Fruit fly (Drosophila melanogaster) whole organism, embryonic: ENCODE data around the gene CG8128.
A peak's percentile ranks its signal among the peaks of the same experiment; 100 is the strongest.

ENCODE experiments used
- CG11085 ChIP-seq: fragments of 200-800 bp; sonication (Bioruptor generic); IDR thresholded peaks from 2 replicates; pipeline ENCODE4 v1.3.6; 2022; ENCODE audit warnings: missing biosample characterization, missing genetic modification characterization
- CG15479 ChIP-seq: fragments of 200-800 bp; sonication (Bioruptor generic); optimal IDR thresholded peaks from 3 replicates; lab custom pipeline; 2019; ENCODE audit warnings: missing biosample characterization, mild to moderate bottlenecking, missing genetic modification characterization, moderate library complexity
- CG15601 ChIP-seq: fragments of 200-800 bp; sonication (Bioruptor generic); optimal IDR thresholded peaks from 3 replicates; lab custom pipeline; 2019; ENCODE audit warnings: missing biosample characterization, mild to moderate bottlenecking, missing genetic modification characterization, moderate library complexity
- CG17568 ChIP-seq: fragments of 200-800 bp; sonication (Bioruptor generic); optimal IDR thresholded peaks from 2 replicates; lab custom pipeline; 2018; ENCODE audit warnings: missing biosample characterization, mild to moderate bottlenecking, missing genetic modification characterization, moderate library complexity
- CG1832 ChIP-seq: fragments of 200-800 bp; sonication (Bioruptor generic); optimal IDR thresholded peaks from 2 replicates; lab custom pipeline; 2017; ENCODE audit warnings: missing biosample characterization, mild to moderate bottlenecking, missing genetic modification characterization, inconsistent platforms
- CG18599 ChIP-seq: fragments of 200-800 bp; sonication (Bioruptor generic); optimal IDR thresholded peaks from 3 replicates; lab custom pipeline; 2017; ENCODE audit warnings: missing biosample characterization, missing genetic modification characterization, mild to moderate bottlenecking, moderate library complexity, missing genetic modification reagents
- CG31365 ChIP-seq: fragments of 200-800 bp; sonication (Bioruptor generic); optimal IDR thresholded peaks from 2 replicates; lab custom pipeline; 2018; ENCODE audit warnings: missing biosample characterization, mild to moderate bottlenecking, missing genetic modification characterization
- CG33557 ChIP-seq: fragments of 200-800 bp; sonication (Bioruptor generic); optimal IDR thresholded peaks from 2 replicates; lab custom pipeline; 2019; ENCODE audit warnings: missing biosample characterization, mild to moderate bottlenecking, missing genetic modification characterization, moderate library complexity
- CG3838 ChIP-seq: fragments of 200-800 bp; sonication (Bioruptor generic); optimal IDR thresholded peaks from 3 replicates; lab custom pipeline; 2016; ENCODE audit warnings: missing biosample characterization, missing genetic modification characterization
- CG4424 ChIP-seq: fragments of 200-800 bp; sonication (Bioruptor generic); optimal IDR thresholded peaks from 3 replicates; lab custom pipeline; 2016; ENCODE audit warnings: missing biosample characterization, missing genetic modification characterization
- CG4707 ChIP-seq: fragments of 200-800 bp; sonication (Bioruptor generic); optimal IDR thresholded peaks from 2 replicates; lab custom pipeline; 2018; ENCODE audit warnings: missing biosample characterization, mild to moderate bottlenecking, missing genetic modification characterization, moderate library complexity
- CG6654 ChIP-seq: fragments of 200-800 bp; sonication (Bioruptor generic); optimal IDR thresholded peaks from 2 replicates; lab custom pipeline; 2017; ENCODE audit warnings: missing biosample characterization, mild to moderate bottlenecking, missing genetic modification characterization
- Drgx ChIP-seq: fragments of 200-800 bp; sonication (Bioruptor generic); IDR thresholded peaks from 2 replicates; pipeline ENCODE4 v1.3.6; 2022; ENCODE audit warnings: missing biosample characterization, missing genetic modification characterization
- Elba2 ChIP-seq: fragments of 200-800 bp; sonication (Bioruptor generic); optimal IDR thresholded peaks from 3 replicates; lab custom pipeline; 2016; ENCODE audit warnings: missing biosample characterization, missing genetic modification characterization
- GATAe ChIP-seq: fragments of 200-800 bp; sonication (Bioruptor generic); conservative IDR thresholded peaks from 2 replicates; pipeline ENCODE4 v1.3.6; 2022; ENCODE audit warnings: missing biosample characterization, missing genetic modification characterization
- HLHmδ ChIP-seq: fragments of 200-800 bp; sonication (Bioruptor generic); optimal IDR thresholded peaks from 2 replicates; lab custom pipeline; 2018; ENCODE audit warnings: missing biosample characterization, mild to moderate bottlenecking, missing genetic modification characterization, moderate library complexity
- Jarid2 ChIP-seq: fragments of 200-800 bp; sonication (Bioruptor generic); optimal IDR thresholded peaks from 3 replicates; lab custom pipeline; 2017; ENCODE audit warnings: mild to moderate bottlenecking, missing biosample characterization, missing genetic modification reagents, missing genetic modification characterization
- Lim3 ChIP-seq: fragments of 200-800 bp; sonication (Bioruptor generic); IDR thresholded peaks from 2 replicates; pipeline ENCODE4 v1.3.6; 2022; ENCODE audit warnings: missing biosample characterization, missing genetic modification characterization
- Nf-YA ChIP-seq: fragments of 200-800 bp; sonication (Bioruptor generic); IDR thresholded peaks from 2 replicates; pipeline ENCODE4 v1.3.6; 2022; ENCODE audit warnings: missing biosample characterization, missing genetic modification characterization
- Sry-β ChIP-seq: fragments of 200-800 bp; sonication (Bioruptor generic); optimal IDR thresholded peaks from 2 replicates; lab custom pipeline; 2018; ENCODE audit warnings: missing biosample characterization, mild to moderate bottlenecking, missing genetic modification characterization, moderate library complexity
- Trl ChIP-seq, 3 experiments: fragments of >200 bp in 2 of 3; fragments of 200-800 bp in 1 of 3; sonication (Bioruptor generic) in 1 of 3; optimal IDR thresholded peaks; 2 replicates in 1 of 3; 3 replicates in 2 of 3; lab custom pipeline; 2016 to 2017; ENCODE audit warnings: missing biosample characterization in 1 of 3, missing genetic modification characterization in 1 of 3
- ac ChIP-seq: fragments of 200-800 bp; sonication (Bioruptor generic); optimal IDR thresholded peaks from 3 replicates; lab custom pipeline; 2017; ENCODE audit warnings: missing biosample characterization, mild to moderate bottlenecking, missing genetic modification characterization
- ase ChIP-seq: fragments of 200-800 bp; sonication (Bioruptor generic); IDR thresholded peaks from 3 replicates; pipeline ENCODE4 v1.3.6; 2022; ENCODE audit warnings: missing biosample characterization, missing genetic modification characterization
- cad ChIP-seq: fragments of >200 bp; optimal IDR thresholded peaks from 2 replicates; lab custom pipeline; 2017; ENCODE audit warnings: missing biosample characterization, missing genetic modification characterization
- dmrt11E ChIP-seq: fragments of 200-800 bp; sonication (Bioruptor generic); optimal IDR thresholded peaks from 3 replicates; lab custom pipeline; 2018; ENCODE audit warnings: missing biosample characterization, mild to moderate bottlenecking, missing genetic modification characterization, moderate library complexity
- ewg ChIP-seq: fragments of 200-800 bp; sonication (Bioruptor generic); optimal IDR thresholded peaks from 3 replicates; lab custom pipeline; 2017; ENCODE audit warnings: mild to moderate bottlenecking, missing biosample characterization, missing genetic modification reagents, missing genetic modification characterization
- gfzf ChIP-seq: fragments of 200-800 bp; sonication (Bioruptor generic); optimal IDR thresholded peaks from 2 replicates; lab custom pipeline; 2016; ENCODE audit warnings: missing biosample characterization, mild to moderate bottlenecking, missing genetic modification characterization, moderate library complexity
- nerfin-1 ChIP-seq: fragments of 200-800 bp; sonication (Bioruptor generic); optimal IDR thresholded peaks from 3 replicates; lab custom pipeline; 2019; ENCODE audit warnings: missing biosample characterization, mild to moderate bottlenecking, missing genetic modification characterization, moderate library complexity
- nom ChIP-seq: fragments of 200-800 bp; sonication (Bioruptor generic); optimal IDR thresholded peaks from 2 replicates; lab custom pipeline; 2017; ENCODE audit warnings: missing biosample characterization, missing genetic modification characterization, mild to moderate bottlenecking, moderate library complexity, missing genetic modification reagents
- p53 ChIP-seq: fragments of 200-800 bp; sonication (Bioruptor generic); optimal IDR thresholded peaks from 2 replicates; lab custom pipeline; 2016; ENCODE audit warnings: missing biosample characterization, missing genetic modification characterization
- pan ChIP-seq, 4 experiments: fragments of >200 bp in 3 of 4; fragments of 200-800 bp in 1 of 4; sonication (Bioruptor generic) in 1 of 4; optimal IDR thresholded peaks in 3 of 4; IDR thresholded peaks in 1 of 4; 2 replicates each; pipeline versions ENCODE4 v1.3.6 to Lab custom; 2017 to 2022; ENCODE audit warnings: missing biosample characterization in 2 of 4, missing genetic modification characterization in 2 of 4, mixed read lengths in 1 of 4
- pum ChIP-seq: fragments of 200-800 bp; sonication (Bioruptor generic); optimal IDR thresholded peaks from 2 replicates; lab custom pipeline; 2016; ENCODE audit warnings: missing biosample characterization, missing genetic modification characterization
- salm ChIP-seq: fragments of 200-800 bp; sonication (Bioruptor generic); optimal IDR thresholded peaks from 2 replicates; lab custom pipeline; 2018; ENCODE audit warnings: missing biosample characterization, mild to moderate bottlenecking, missing genetic modification characterization
- sens ChIP-seq: fragments of 200-800 bp; sonication (Bioruptor generic); peaks from one replicate; lab custom pipeline; 2016; ENCODE audit warnings: missing biosample characterization, missing genetic modification characterization
- tll ChIP-seq, 2 experiments: fragments of 200-800 bp in 1 of 2; fragments of >200 bp in 1 of 2; sonication (Bioruptor generic) in 1 of 2; optimal IDR thresholded peaks; 2 replicates each; lab custom pipeline; 2017 to 2019; ENCODE audit warnings: missing biosample characterization in 2 of 2, missing genetic modification characterization in 2 of 2, mild to moderate bottlenecking in 1 of 2, moderate library complexity in 1 of 2
- trh ChIP-seq: fragments of 200-800 bp; sonication (Bioruptor generic); optimal IDR thresholded peaks from 2 replicates; lab custom pipeline; 2016; ENCODE audit warnings: missing biosample characterization, missing genetic modification characterization
- wdn ChIP-seq: fragments of 200-800 bp; sonication (Bioruptor generic); IDR thresholded peaks from 2 replicates; pipeline ENCODE4 v1.3.6; 2022; ENCODE audit warnings: missing biosample characterization, missing genetic modification characterization
- zen ChIP-seq: fragments of 200-800 bp; sonication (Bioruptor generic); optimal IDR thresholded peaks from 3 replicates; lab custom pipeline; 2018; ENCODE audit warnings: missing biosample characterization, mild to moderate bottlenecking, missing genetic modification characterization, moderate library complexity
- zf30C ChIP-seq: fragments of 200-800 bp; sonication (Bioruptor generic); optimal IDR thresholded peaks from 3 replicates; lab custom pipeline; 2018; ENCODE audit warnings: missing biosample characterization, mild to moderate bottlenecking, missing genetic modification characterization

CG8128 gene

DNA sequence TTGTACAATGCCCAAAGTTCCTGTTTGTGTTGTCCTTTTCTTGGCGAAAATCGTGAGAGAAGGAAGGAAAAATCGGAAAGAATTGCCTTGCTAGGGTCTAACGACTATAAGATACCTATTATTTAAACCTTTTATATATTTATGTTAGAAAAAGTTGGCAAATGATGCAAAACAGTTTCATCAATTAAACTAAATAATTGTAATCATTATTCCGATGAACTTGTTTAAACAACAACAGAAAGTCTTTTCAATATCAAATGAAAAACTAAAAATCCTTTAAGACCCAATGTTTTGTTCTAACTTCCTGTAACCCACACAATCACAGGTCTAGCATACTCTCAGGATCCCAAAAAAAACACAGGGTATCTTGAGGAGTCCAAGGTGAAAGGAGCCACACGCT is 23.0 kb upstream of the CG8128 start (continued):
- no peak for TF ChIP-seq CG31365 (tag; lab: Kevin White, UChicago)
- TF ChIP-seq pan (optimal IDR thresholded peaks at IDR 0.05; lab: Kevin White, UChicago): peak in 1 of 2 experiments; percentile 14
- peak in 1 of 2 experiments; percentile 46 for TF ChIP-seq pan (GFP tag; optimal IDR thresholded peaks at IDR 0.05 in 1 of 2, IDR thresholded peaks at IDR 0.05 in 1 of 2)
- peak; percentile 49 for TF ChIP-seq zen
- no peak for TF ChIP-seq CG3838
- TF ChIP-seq wdn: no peak
- TF ChIP-seq Lim3: no peak
- TF ChIP-seq Nf-YA (GFP tag; lab: Robert Waterston, UW): no peak
- TF ChIP-seq p53 (GFP tag; lab: Kevin White, UChicago): no peak
- no peak for TF ChIP-seq CG18599 (GFP tag; lab: Kevin White, UChicago)
- no peak for TF ChIP-seq trh (GFP tag; lab: Kevin White, UChicago)
- no peak for TF ChIP-seq gfzf (GFP tag; lab: Kevin White, UChicago)
- no peak for TF ChIP-seq CG4424
- no peak for TF ChIP-seq CG6654 (GFP tag; lab: Kevin White, UChicago)
- TF ChIP-seq, all 482 proteins: peak for 12

DNA sequence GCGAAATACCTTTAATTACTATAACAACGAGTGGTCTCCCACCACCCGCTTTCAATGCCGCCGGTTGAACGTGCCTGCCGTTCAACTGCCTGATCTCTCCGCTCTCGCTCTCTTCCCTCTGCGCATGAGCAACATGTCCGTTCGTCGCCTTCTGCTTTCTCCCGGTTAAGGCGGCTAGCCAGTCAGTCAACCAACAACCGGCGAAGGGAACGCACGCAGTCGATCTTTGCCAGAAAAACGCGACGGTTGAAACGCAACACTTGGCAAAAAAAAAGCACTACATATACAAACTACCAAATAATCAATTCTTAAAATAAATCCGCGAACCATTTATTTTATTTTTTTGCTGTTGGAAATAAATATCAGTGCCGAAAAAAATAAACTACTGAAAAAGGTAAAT is 22.0 kb upstream of the CG8128 start, which contains the start of gene CG12708:
Gene CG12708 (plus strand): TSS at position 183 of the 400 bp plus-strand sequence.
- TF ChIP-seq HLHmδ (GFP tag; lab: Kevin White, UChicago) (peak; percentile 87), dmrt11E (no peak), ac (GFP tag; lab: Kevin White, UChicago) (peak; percentile 9), ewg (GFP tag; lab: Kevin White, UChicago) (peak; percentile 39), Drgx (GFP tag; lab: Robert Waterston, UW) (0 out of 2 replicates have a peak, but pooled peaks have one; percentile 22), CG33557 (GFP tag; lab: Kevin White, UChicago) (peak; percentile 9), zf30C (GFP tag; lab: Kevin White, UChicago) (peak; percentile 25), CG4707 (GFP tag; lab: Kevin White, UChicago) (peak; percentile 10), CG15601 (tag; lab: Kevin White, UChicago) (peak; percentile 100), nerfin-1 (tag; lab: Kevin White, UChicago) (peak; percentile 75), ase (GFP tag; lab: Robert Waterston, UW) (no peak), nom (GFP tag; lab: Kevin White, UChicago) (peak; percentile 74), Sry-β (GFP tag; lab: Kevin White, UChicago) (no peak), sens (GFP tag; lab: Kevin White, UChicago) (peak; percentile 72), Trl (optimal IDR thresholded peaks at IDR 0.05; lab: Kevin White, UChicago) (peak in 1 of 2 experiments; percentile 74), Trl (GFP tag; optimal IDR thresholded peaks at IDR 0.05; lab: Kevin White, UChicago) (no peak), CG17568 (GFP tag; lab: Kevin White, UChicago) (no peak), Jarid2 (GFP tag; lab: Kevin White, UChicago) (peak; percentile 80), CG1832 (GFP tag; lab: Kevin White, UChicago) (no peak), GATAe (GFP tag; lab: Robert Waterston, UW) (no peak)
- TF ChIP-seq, all 482 proteins: peak for 13

DNA sequence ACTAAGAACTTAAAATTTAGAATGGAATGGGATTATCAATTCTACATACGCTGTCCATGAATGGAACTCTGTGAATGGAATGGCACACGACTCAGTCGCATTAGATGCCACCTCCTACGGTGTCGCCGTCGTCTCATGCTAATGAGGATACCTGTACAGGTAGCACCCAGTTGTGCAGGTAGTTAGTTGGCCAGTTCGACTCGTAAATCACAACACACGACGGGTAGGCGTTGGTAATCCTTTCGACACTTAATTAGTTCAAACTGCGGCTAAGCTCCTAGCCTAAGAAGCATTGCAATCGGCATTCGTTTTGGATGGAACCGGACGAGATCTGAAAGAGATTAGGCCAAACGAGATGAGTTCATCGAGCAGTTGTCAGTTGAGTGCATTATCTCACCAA is 12.9 kb upstream of the CG8128 start:
- TF ChIP-seq pum (GFP tag; lab: Kevin White, UChicago) (no peak), tll (GFP tag; optimal IDR thresholded peaks at IDR 0.05; lab: Kevin White, UChicago) (peak in 1 of 2 experiments; percentile 65), CG11085 (GFP tag; lab: Robert Waterston, UW) (no peak), zen (peak; percentile 96), Elba2 (no peak), cad (GFP tag; lab: Kevin White, UChicago) (peak; percentile 54), salm (no peak), CG15479 (peak; percentile 45)
